Fruit fly (Drosophila melanogaster) whole organism, wandering third instar larva: ENCODE results near the gene SMC3.

Source experiments
- Abd-B ChIP-seq: fragments of >200 bp; optimal IDR thresholded peaks from 2 replicates; lab custom pipeline; 2017; ENCODE audit warnings: missing biosample characterization, missing genetic modification characterization
- CG9705 ChIP-seq: fragments of 200-800 bp; sonication (Bioruptor generic); optimal IDR thresholded peaks from 2 replicates; lab custom pipeline; 2018; ENCODE audit warnings: missing biosample characterization, mild to moderate bottlenecking, missing genetic modification characterization
- CrebA ChIP-seq: fragments of 200-800 bp; sonication (Bioruptor generic); optimal IDR thresholded peaks from 2 replicates; lab custom pipeline; 2016; ENCODE audit warnings: missing biosample characterization, mild to moderate bottlenecking, missing genetic modification characterization, borderline replicate concordance
- Dfd ChIP-seq: fragments of >200 bp; optimal IDR thresholded peaks from 2 replicates; lab custom pipeline; 2017; ENCODE audit warnings: missing biosample characterization, missing genetic modification characterization
- Dif ChIP-seq: fragments of 200-275, 200-300 bp; sonication (Bioruptor generic); optimal IDR thresholded peaks from 2 replicates; lab custom pipeline; 2018; ENCODE audit warnings: missing biosample characterization, missing genetic modification characterization; ENCODE audit not compliant: partially characterized antibody
- HLH106 ChIP-seq: fragments of 200-800 bp; optimal IDR thresholded peaks from 3 replicates; lab custom pipeline; 2019; ENCODE audit warnings: missing biosample characterization, mild to moderate bottlenecking, missing genetic modification characterization, moderate library complexity
- Hr78 ChIP-seq: fragments of >200 bp; optimal IDR thresholded peaks from 2 replicates; lab custom pipeline; 2017; ENCODE audit warnings: missing biosample characterization, missing genetic modification characterization
- Hr83 ChIP-seq: fragments of 200-300 bp; sonication (Bioruptor generic); optimal IDR thresholded peaks from 2 replicates; lab custom pipeline; 2016; ENCODE audit warnings: missing biosample characterization, mild to moderate bottlenecking, missing genetic modification characterization, moderate library complexity; ENCODE audit not compliant: poor library complexity, severe bottlenecking
- Jra ChIP-seq: sonication (Bioruptor generic); optimal IDR thresholded peaks from 2 replicates; lab custom pipeline; 2016; ENCODE audit warnings: missing biosample characterization, missing genetic modification characterization
- Mio ChIP-seq: sonication (Bioruptor generic); optimal IDR thresholded peaks from 2 replicates; lab custom pipeline; 2016; ENCODE audit warnings: missing biosample characterization, missing genetic modification characterization
- Myc ChIP-seq: fragments of >200 bp; optimal IDR thresholded peaks from 2 replicates; lab custom pipeline; 2017
- N ChIP-seq: fragments of >200 bp; optimal IDR thresholded peaks from 2 replicates; lab custom pipeline; 2018; ENCODE audit warnings: missing biosample characterization, missing external identifiers, missing genetic modification characterization
- OdsH ChIP-seq: fragments of 200-800 bp; sonication (Bioruptor generic); optimal IDR thresholded peaks from 2 replicates; lab custom pipeline; 2016; ENCODE audit warnings: missing biosample characterization, mild to moderate bottlenecking, missing genetic modification characterization
- Rel ChIP-seq, 2 experiments: fragments of 200-800 bp; sonication (Bioruptor generic) in 1 of 2; optimal IDR thresholded peaks; 2 replicates in 1 of 2; 3 replicates in 1 of 2; lab custom pipeline; 2016 to 2019; ENCODE audit warnings: mild to moderate bottlenecking in 2 of 2, missing biosample characterization in 2 of 2, missing genetic modification characterization in 2 of 2, moderate library complexity in 1 of 2
- Sp1 ChIP-seq: fragments of 200-800 bp; sonication (Bioruptor generic); optimal IDR thresholded peaks from 3 replicates; lab custom pipeline; 2019; ENCODE audit warnings: missing biosample characterization, mild to moderate bottlenecking, missing genetic modification characterization, moderate library complexity
- Vsx2 ChIP-seq: fragments of 200-300, 225-300 bp; sonication (Bioruptor generic); optimal IDR thresholded peaks from 2 replicates; lab custom pipeline; 2018; ENCODE audit warnings: missing biosample characterization, missing genetic modification characterization; ENCODE audit not compliant: partially characterized antibody
- brk ChIP-seq: fragments of 200-800 bp; sonication (Bioruptor generic); optimal IDR thresholded peaks from 2 replicates; lab custom pipeline; 2016; ENCODE audit warnings: missing biosample characterization, mild to moderate bottlenecking, missing genetic modification characterization
- dl ChIP-seq, 2 experiments: fragments of 175-275, 200-275 bp in 1 of 2; fragments of 200-275 bp in 1 of 2; sonication (Bioruptor generic); optimal IDR thresholded peaks; lab custom pipeline; 2018; ENCODE audit warnings: mild to moderate bottlenecking in 2 of 2, missing biosample characterization in 2 of 2, missing genetic modification characterization in 2 of 2, moderate library complexity in 2 of 2; ENCODE audit not compliant: partially characterized antibody in 2 of 2, insufficient read depth in 1 of 2
- dmrt93B ChIP-seq: fragments of 200-800 bp; sonication (Bioruptor generic); optimal IDR thresholded peaks from 2 replicates; lab custom pipeline; 2018; ENCODE audit warnings: missing biosample characterization, mild to moderate bottlenecking, missing genetic modification characterization
- ey ChIP-seq: fragments of 200-800 bp; sonication (Bioruptor generic); optimal IDR thresholded peaks from 2 replicates; lab custom pipeline; 2016; ENCODE audit warnings: missing biosample characterization, missing genetic modification characterization
- foxo ChIP-seq, 2 experiments: fragments of 200-800 bp; sonication (Bioruptor generic); optimal IDR thresholded peaks; 2 replicates in 1 of 2; 3 replicates in 1 of 2; lab custom pipeline; 2016 to 2017; ENCODE audit warnings: missing biosample characterization in 2 of 2, missing genetic modification characterization in 2 of 2
- fru ChIP-seq: fragments of 200-800 bp; sonication (Bioruptor generic); optimal IDR thresholded peaks from 3 replicates; lab custom pipeline; 2016; ENCODE audit warnings: missing biosample characterization, mild to moderate bottlenecking, missing genetic modification characterization
- h ChIP-seq: fragments of 200-800 bp; sonication (Bioruptor generic); optimal IDR thresholded peaks from 3 replicates; lab custom pipeline; 2016; ENCODE audit warnings: missing biosample characterization, mild to moderate bottlenecking, missing genetic modification characterization
- jim ChIP-seq: fragments of 175-275, 200-325 bp; sonication (Bioruptor generic); optimal IDR thresholded peaks from 2 replicates; lab custom pipeline; 2016; ENCODE audit warnings: missing biosample characterization, mild to moderate bottlenecking, missing genetic modification characterization
- lola ChIP-seq: fragments of >200 bp; optimal IDR thresholded peaks from 2 replicates; lab custom pipeline; 2017; ENCODE audit warnings: missing biosample characterization, missing genetic modification characterization
- pan ChIP-seq: fragments of >200 bp; optimal IDR thresholded peaks from 2 replicates; lab custom pipeline; 2017
- psq ChIP-seq: fragments of 200-800 bp; sonication (Bioruptor generic); optimal IDR thresholded peaks from 3 replicates; lab custom pipeline; 2017; ENCODE audit warnings: missing biosample characterization, mild to moderate bottlenecking, missing genetic modification characterization, moderate library complexity
- sv ChIP-seq: fragments of 200-800 bp; sonication (Bioruptor generic); optimal IDR thresholded peaks from 3 replicates; lab custom pipeline; 2016; ENCODE audit warnings: missing biosample characterization, missing genetic modification characterization
- tai ChIP-seq: sonication (Bioruptor generic); optimal IDR thresholded peaks from 2 replicates; lab custom pipeline; 2016; ENCODE audit warnings: missing biosample characterization, missing genetic modification characterization
- usp ChIP-seq: fragments of >200 bp; optimal IDR thresholded peaks from 2 replicates; lab custom pipeline; 2017; ENCODE audit warnings: missing biosample characterization, missing genetic modification characterization
- woc ChIP-seq: sonication (Bioruptor generic); optimal IDR thresholded peaks from 2 replicates; lab custom pipeline; 2016; ENCODE audit warnings: missing biosample characterization, mild to moderate bottlenecking, missing genetic modification characterization

SMC3 gene

dm6 chrX:16621462-16621861 lies 28.2 kb upstream of the SMC3 start, which contains the start of gene CG9782:
Gene CG9782, minus strand, starts transcription at chrX:16621589.
- TF ChIP-seq h (GFP tag; lab: Kevin White, UChicago) (no peak), lola (GFP tag; lab: Kevin White, UChicago) (no peak), tai (no peak), Hr83 (no peak), jim (GFP tag; lab: Kevin White, UChicago) (no peak), Dif (GFP tag; lab: Kevin White, UChicago) (peak; percentile 21), OdsH (GFP tag; lab: Kevin White, UChicago) (no peak), Sp1 (no peak), Dfd (no peak), woc (GFP tag; lab: Kevin White, UChicago) (peak; percentile 8), CrebA (GFP tag; lab: Kevin White, UChicago) (no peak), dl (GFP tag; optimal IDR thresholded peaks at IDR 0.05; lab: Kevin White, UChicago; ENCODE audit: insufficient read depth in 1 of 2, partially characterized antibody in 2 of 2) (peak in 1 of 2 experiments; percentile 17), CG9705 (GFP tag; lab: Kevin White, UChicago) (no peak), fru (peak; percentile 87), usp (GFP tag; lab: Kevin White, UChicago) (no peak), Vsx2 (GFP tag; lab: Kevin White, UChicago) (peak; percentile 8), psq (GFP tag; lab: Kevin White, UChicago) (no peak), Abd-B (GFP tag; lab: Kevin White, UChicago) (no peak), Hr78 (GFP tag; lab: Kevin White, UChicago) (no peak), Rel (GFP tag; optimal IDR thresholded peaks at IDR 0.05; lab: Kevin White, UChicago) (no peak), Rel (tag; optimal IDR thresholded peaks at IDR 0.05; lab: Kevin White, UChicago) (no peak), dmrt93B (GFP tag; lab: Kevin White, UChicago) (no peak), pan (lab: Kevin White, UChicago) (no peak), foxo (GFP tag; optimal IDR thresholded peaks at IDR 0.05; lab: Kevin White, UChicago) (no peak), Mio (GFP tag; lab: Kevin White, UChicago) (no peak), ey (GFP tag; lab: Kevin White, UChicago) (no peak)

DNA sequence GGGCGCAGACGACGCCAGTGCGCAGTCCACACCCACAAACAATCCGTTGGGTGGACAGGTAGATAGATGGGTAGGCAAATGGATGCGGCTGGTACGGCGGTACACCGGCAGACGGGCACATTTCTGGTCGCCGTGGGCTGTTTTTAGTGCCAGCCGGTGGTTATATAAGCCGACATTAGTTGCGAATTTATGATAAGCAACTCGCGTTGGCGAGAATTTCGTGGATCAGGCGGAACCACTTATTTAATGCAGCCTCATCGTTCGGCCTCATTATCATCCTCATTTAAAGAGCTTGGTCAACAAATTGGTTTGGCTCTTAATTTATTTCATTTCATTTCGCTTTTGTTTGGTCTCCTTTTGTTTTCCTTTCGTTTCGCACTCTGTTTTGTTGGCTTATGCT lies 25.5 kb upstream of the SMC3 start:
- TF ChIP-seq psq (GFP tag; lab: Kevin White, UChicago): peak; percentile 12
- no peak for TF ChIP-seq Hr83

dm6 chrX:16616773-16617738 lies 23.8 kb upstream of the SMC3 start:
- no peak for TF ChIP-seq fru
- TF ChIP-seq sv (GFP tag; lab: Kevin White, UChicago): no peak
- peak; percentile 10 for TF ChIP-seq HLH106 (tag; lab: Kevin White, UChicago)
- TF ChIP-seq foxo (GFP tag; optimal IDR thresholded peaks at IDR 0.05; lab: Kevin White, UChicago): peak in 1 of 2 experiments; percentile 1
- TF ChIP-seq Rel (GFP tag; optimal IDR thresholded peaks at IDR 0.05; lab: Kevin White, UChicago): no peak
- peak; percentile 83 for TF ChIP-seq Rel (tag; optimal IDR thresholded peaks at IDR 0.05; lab: Kevin White, UChicago)

- no peak for TF ChIP-seq tai
- peak; percentile 80 for TF ChIP-seq Myc (lab: Kevin White, UChicago)
- TF ChIP-seq h (GFP tag; lab: Kevin White, UChicago): peak; percentile 35
- TF ChIP-seq sv (GFP tag; lab: Kevin White, UChicago): no peak
- peak; percentile 64 for TF ChIP-seq Dfd
- TF ChIP-seq lola (GFP tag; lab: Kevin White, UChicago): no peak
- no peak for TF ChIP-seq Vsx2 (GFP tag; lab: Kevin White, UChicago)
- peak; percentile 68 for TF ChIP-seq N
- TF ChIP-seq psq (GFP tag; lab: Kevin White, UChicago): peak; percentile 8
- TF ChIP-seq brk (GFP tag; lab: Kevin White, UChicago): no peak
- no peak for TF ChIP-seq Jra (GFP tag; lab: Kevin White, UChicago)
These were observed 17.4 kb upstream of the SMC3 start, which contains the start of gene mbt for dm6 chrX:16610601-16611058. Gene mbt, plus strand, starts transcription at chrX:16610685.
